Fruit fly (Drosophila melanogaster): ENCODE results near the gene CG5885.

CG5885 gene

dm6 chr2L:9918020-9918959 lies at the start of gene CG5885, which contains the start of gene CG4598:
Gene CG5885, minus strand, starts transcription at chr2L:9918330.
Gene CG4598, plus strand, starts transcription at chr2L:9918618.
- TF ChIP-seq CG34367 (tag; optimal IDR thresholded peaks at IDR 0.05) (peak; percentile 2), Snoo (tag; optimal IDR thresholded peaks at IDR 0.05) (peak; percentile 44), CG4496 (GFP tag; IDR thresholded peaks at IDR 0.05) (peak; percentile 39), D1 (tag; optimal IDR thresholded peaks at IDR 0.05) (no peak), CG14655 (GFP tag; optimal IDR thresholded peaks at IDR 0.05) (peak; percentile 78), CG13204 (GFP tag; optimal IDR thresholded peaks at IDR 0.05) (peak; percentile 42), CG9948 (tag; optimal IDR thresholded peaks at IDR 0.05) (peak; percentile 58), Pif1A (GFP tag; optimal IDR thresholded peaks at IDR 0.05) (peak; percentile 82), CG32121 (GFP tag; IDR thresholded peaks at IDR 0.05) (peak; percentile 76), CG8301 (tag; optimal IDR thresholded peaks at IDR 0.05) (peak; percentile 63), CG12605 (GFP tag; IDR thresholded peaks at IDR 0.05) (peak; percentile 80), CG8159 (tag; optimal IDR thresholded peaks at IDR 0.05) (peak; percentile 63), rn (GFP tag; IDR thresholded peaks at IDR 0.05) (no peak), fd96Ca (GFP tag; IDR thresholded peaks at IDR 0.05) (peak; percentile 43; the same call in 1 of the 3 replicates), Ets98B (GFP tag; IDR thresholded peaks at IDR 0.05) (peak; percentile 78), CG10348 (GFP tag; IDR thresholded peaks at IDR 0.05) (no peak), Pif1B (GFP tag; optimal IDR thresholded peaks at IDR 0.05) (peak; percentile 69), CG15710 (tag; optimal IDR thresholded peaks at IDR 0.05) (peak; percentile 55), CG17806 (tag; optimal IDR thresholded peaks at IDR 0.05) (peak; percentile 42), gl (tag; optimal IDR thresholded peaks at IDR 0.05) (peak; percentile 81), EcR (GFP tag; optimal IDR thresholded peaks at IDR 0.05) (peak; percentile 10)

dm6 chr2L:9966983-9967737 lies 49.0 kb upstream of the CG5885 start, which contains the start of the genes Dref and RpL13:
Gene Dref, minus strand, starts transcription at chr2L:9967229.
Gene RpL13, plus strand, starts transcription at chr2L:9967313.
- peak; percentile 57 for TF ChIP-seq fd96Ca (GFP tag; IDR thresholded peaks at IDR 0.05)
- peak; percentile 24 for TF ChIP-seq CG9948 (tag; optimal IDR thresholded peaks at IDR 0.05)
- peak; percentile 74 for TF ChIP-seq CG15710 (tag; optimal IDR thresholded peaks at IDR 0.05)
- TF ChIP-seq D1 (tag; optimal IDR thresholded peaks at IDR 0.05) = no peak
- peak; percentile 86 for TF ChIP-seq CG4496 (GFP tag; IDR thresholded peaks at IDR 0.05)
- TF ChIP-seq CG32121 (GFP tag; IDR thresholded peaks at IDR 0.05) = peak; percentile 35; the same call in 1 of the 2 replicates
- no peak for TF ChIP-seq CG10348 (GFP tag; IDR thresholded peaks at IDR 0.05)
- TF ChIP-seq CG34367 (tag; optimal IDR thresholded peaks at IDR 0.05) = peak; percentile 76
- peak; percentile 60 for TF ChIP-seq CG8159 (tag; optimal IDR thresholded peaks at IDR 0.05)
- peak; percentile 11 for TF ChIP-seq EcR (GFP tag; optimal IDR thresholded peaks at IDR 0.05)
- TF ChIP-seq gl (tag; optimal IDR thresholded peaks at IDR 0.05) = peak; percentile 78
- peak; percentile 51 for TF ChIP-seq CG8301 (tag; optimal IDR thresholded peaks at IDR 0.05)
- no peak for TF ChIP-seq CG14655 (GFP tag; optimal IDR thresholded peaks at IDR 0.05)
- no peak for TF ChIP-seq rn (GFP tag; IDR thresholded peaks at IDR 0.05)
- peak; percentile 49 for TF ChIP-seq Ets98B (GFP tag; IDR thresholded peaks at IDR 0.05)
- peak; percentile 77 for TF ChIP-seq CG12605 (GFP tag; IDR thresholded peaks at IDR 0.05)
- peak; percentile 89 for TF ChIP-seq Snoo (tag; optimal IDR thresholded peaks at IDR 0.05)
- no peak for TF ChIP-seq Pif1A (GFP tag; optimal IDR thresholded peaks at IDR 0.05)
- peak; percentile 38 for TF ChIP-seq CG17806 (tag; optimal IDR thresholded peaks at IDR 0.05)
- TF ChIP-seq CG13204 (GFP tag; optimal IDR thresholded peaks at IDR 0.05) = no peak
- no peak for TF ChIP-seq Pif1B (GFP tag; optimal IDR thresholded peaks at IDR 0.05)

- no peak for TF ChIP-seq CG14655 (GFP tag; optimal IDR thresholded peaks at IDR 0.05)
- TF ChIP-seq CG9948 (tag; optimal IDR thresholded peaks at IDR 0.05) = no peak
- TF ChIP-seq EcR (GFP tag; optimal IDR thresholded peaks at IDR 0.05) = no peak
- peak; percentile 7 for TF ChIP-seq CG8159 (tag; optimal IDR thresholded peaks at IDR 0.05)
- no peak for TF ChIP-seq Pif1B (GFP tag; optimal IDR thresholded peaks at IDR 0.05)
- no peak for TF ChIP-seq CG8301 (tag; optimal IDR thresholded peaks at IDR 0.05)
- TF ChIP-seq CG17806 (tag; optimal IDR thresholded peaks at IDR 0.05) = peak; percentile 0
- no peak for TF ChIP-seq D1 (tag; optimal IDR thresholded peaks at IDR 0.05)
Observed at dm6 chr2L:9963603-9964042, 45.5 kb upstream of the CG5885 start, which contains the start of gene CG5850. Gene CG5850, minus strand, starts transcription at chr2L:9963949.

dm6 chr2L:9960758-9961157 lies 42.6 kb upstream of the CG5885 start:
- TF ChIP-seq Ets98B (GFP tag; IDR thresholded peaks at IDR 0.05) = no peak
- TF ChIP-seq EcR (GFP tag; optimal IDR thresholded peaks at IDR 0.05) = peak; percentile 47

- TF ChIP-seq Ets98B (GFP tag; IDR thresholded peaks at IDR 0.05) = peak; percentile 89
- TF ChIP-seq CG32121 (GFP tag; IDR thresholded peaks at IDR 0.05) = peak; percentile 94
- peak; percentile 95 for TF ChIP-seq CG17806 (tag; optimal IDR thresholded peaks at IDR 0.05)
- 0 out of 2 replicates have a peak, but pooled peaks have one; percentile 35 for TF ChIP-seq CG10348 (GFP tag; IDR thresholded peaks at IDR 0.05)
- no peak for TF ChIP-seq Pif1A (GFP tag; optimal IDR thresholded peaks at IDR 0.05)
- no peak for TF ChIP-seq CG14655 (GFP tag; optimal IDR thresholded peaks at IDR 0.05)
- no peak for TF ChIP-seq Pif1B (GFP tag; optimal IDR thresholded peaks at IDR 0.05)
- peak; percentile 94 for TF ChIP-seq CG4496 (GFP tag; IDR thresholded peaks at IDR 0.05)
- TF ChIP-seq CG13204 (GFP tag; optimal IDR thresholded peaks at IDR 0.05) = no peak
- TF ChIP-seq CG12605 (GFP tag; IDR thresholded peaks at IDR 0.05) = peak; percentile 91
- no peak for TF ChIP-seq fd96Ca (GFP tag; IDR thresholded peaks at IDR 0.05)
- peak; percentile 94 for TF ChIP-seq CG9948 (tag; optimal IDR thresholded peaks at IDR 0.05)
- peak; percentile 90 for TF ChIP-seq CG8301 (tag; optimal IDR thresholded peaks at IDR 0.05)
- TF ChIP-seq CG34367 (tag; optimal IDR thresholded peaks at IDR 0.05) = peak; percentile 89
- peak; percentile 32 for TF ChIP-seq EcR (GFP tag; optimal IDR thresholded peaks at IDR 0.05)
- peak; percentile 90 for TF ChIP-seq CG15710 (tag; optimal IDR thresholded peaks at IDR 0.05)
- TF ChIP-seq CG8159 (tag; optimal IDR thresholded peaks at IDR 0.05) = peak; percentile 95
- TF ChIP-seq gl (tag; optimal IDR thresholded peaks at IDR 0.05) = peak; percentile 63
- peak; percentile 87 for TF ChIP-seq Snoo (tag; optimal IDR thresholded peaks at IDR 0.05)
- TF ChIP-seq rn (GFP tag; IDR thresholded peaks at IDR 0.05) = peak; percentile 91
- TF ChIP-seq D1 (tag; optimal IDR thresholded peaks at IDR 0.05) = no peak
Observed at dm6 chr2L:9956993-9957652, 39.0 kb upstream of the CG5885 start, which contains the start of the genes CG4658 and CG5846. Gene CG4658, plus strand, starts transcription at chr2L:9957132. Gene CG5846, minus strand, starts transcription at chr2L:9957237.
